Fruit fly (Drosophila melanogaster) whole organism, embryonic: ENCODE data around the gene Cep290.

Source experiments
- Aef1 ChIP-seq: fragments of 200-800 bp; sonication (Bioruptor generic); IDR thresholded peaks from 3 replicates; pipeline ENCODE4 v1.3.6; 2022; ENCODE audit warnings: missing biosample characterization, missing genetic modification characterization
- CG10147 ChIP-seq: fragments of 200-800 bp; sonication (Bioruptor generic); optimal IDR thresholded peaks from 2 replicates; lab custom pipeline; 2019; ENCODE audit warnings: missing biosample characterization, mild to moderate bottlenecking, missing genetic modification characterization, moderate library complexity
- CG1024 ChIP-seq: fragments of 200-800 bp; sonication (Bioruptor generic); IDR thresholded peaks from 2 replicates; pipeline ENCODE4 v1.3.6; 2022; ENCODE audit warnings: missing biosample characterization, missing genetic modification characterization
- CG11085 ChIP-seq: fragments of 200-800 bp; sonication (Bioruptor generic); IDR thresholded peaks from 2 replicates; pipeline ENCODE4 v1.3.6; 2022; ENCODE audit warnings: missing biosample characterization, missing genetic modification characterization
- CG11398 ChIP-seq: fragments of 200-800 bp; sonication (Bioruptor generic); optimal IDR thresholded peaks from 2 replicates; lab custom pipeline; 2016; ENCODE audit warnings: missing biosample characterization, missing genetic modification characterization
- CG11695 ChIP-seq: fragments of 200-800 bp; sonication (Bioruptor generic); IDR thresholded peaks from 3 replicates; pipeline ENCODE4 v1.3.6; 2022; ENCODE audit warnings: missing biosample characterization, missing genetic modification characterization
- CG11696 ChIP-seq: fragments of 200-800 bp; sonication (Bioruptor generic); IDR thresholded peaks from 2 replicates; pipeline ENCODE4 v1.3.6; 2022; ENCODE audit warnings: missing biosample characterization, missing genetic modification characterization
- CG12155 ChIP-seq: fragments of 200-800 bp; sonication (Bioruptor generic); optimal IDR thresholded peaks from 3 replicates; lab custom pipeline; 2016; ENCODE audit warnings: missing biosample characterization, missing genetic modification characterization
- CG12391 ChIP-seq: fragments of 200-800 bp; sonication (Bioruptor generic); optimal IDR thresholded peaks from 3 replicates; lab custom pipeline; 2018; ENCODE audit warnings: missing biosample characterization, mild to moderate bottlenecking, missing genetic modification characterization, moderate library complexity
- CG12744 ChIP-seq: fragments of 200-800 bp; sonication (Bioruptor generic); optimal IDR thresholded peaks from 2 replicates; lab custom pipeline; 2016; ENCODE audit warnings: missing biosample characterization, missing genetic modification characterization
- CG13123 ChIP-seq: fragments of 200-800 bp; sonication (Bioruptor generic); optimal IDR thresholded peaks from 2 replicates; lab custom pipeline; 2016; ENCODE audit warnings: missing biosample characterization, missing genetic modification characterization
- CG13296 ChIP-seq: fragments of 200-800 bp; sonication (Bioruptor generic); optimal IDR thresholded peaks from 3 replicates; lab custom pipeline; 2018; ENCODE audit warnings: missing biosample characterization, mild to moderate bottlenecking, missing genetic modification characterization
- CG14050 ChIP-seq: fragments of 200-800 bp; sonication (Bioruptor generic); IDR thresholded peaks from 3 replicates; pipeline ENCODE4 v1.3.6; 2022; ENCODE audit warnings: missing biosample characterization, missing genetic modification characterization
- CG14710 ChIP-seq: fragments of 200-800 bp; sonication (Bioruptor generic); optimal IDR thresholded peaks from 3 replicates; lab custom pipeline; 2019; ENCODE audit warnings: missing biosample characterization, mild to moderate bottlenecking, missing genetic modification characterization, moderate library complexity
- CG17912 ChIP-seq: fragments of 200-800 bp; sonication (Bioruptor generic); optimal IDR thresholded peaks from 2 replicates; lab custom pipeline; 2018; ENCODE audit warnings: missing biosample characterization, mild to moderate bottlenecking, missing genetic modification characterization
- CG18476 ChIP-seq: fragments of 200-800 bp; sonication (Bioruptor generic); optimal IDR thresholded peaks from 2 replicates; lab custom pipeline; 2016; ENCODE audit warnings: missing biosample characterization, mild to moderate bottlenecking, missing genetic modification characterization
- CG2199 ChIP-seq: fragments of 200-800 bp; sonication (Bioruptor generic); IDR thresholded peaks from 3 replicates; pipeline ENCODE4 v1.3.6; 2022; ENCODE audit warnings: missing biosample characterization, missing genetic modification characterization
- CG31365 ChIP-seq: fragments of 200-800 bp; sonication (Bioruptor generic); optimal IDR thresholded peaks from 2 replicates; lab custom pipeline; 2018; ENCODE audit warnings: missing biosample characterization, mild to moderate bottlenecking, missing genetic modification characterization
- CG34224 ChIP-seq: fragments of 200-800 bp; sonication (Bioruptor generic); IDR thresholded peaks from 3 replicates; pipeline ENCODE4 v1.3.6; 2022; ENCODE audit warnings: missing biosample characterization, missing genetic modification characterization; ENCODE audit not compliant: partially characterized antibody
- CG3726 ChIP-seq: fragments of 200-800 bp; sonication (Bioruptor generic); IDR thresholded peaks from 3 replicates; pipeline ENCODE4, ENCODE4 v1.3.6; 2022; ENCODE audit warnings: missing biosample characterization, missing genetic modification characterization
- CG7745 ChIP-seq: fragments of 200-800 bp; sonication (Bioruptor generic); optimal IDR thresholded peaks from 2 replicates; lab custom pipeline; 2018; ENCODE audit warnings: missing biosample characterization, mild to moderate bottlenecking, missing genetic modification characterization, moderate library complexity
- CG8388 ChIP-seq: fragments of 200-800 bp; sonication (Bioruptor generic); optimal IDR thresholded peaks from 2 replicates; lab custom pipeline; 2019; ENCODE audit warnings: missing biosample characterization, mild to moderate bottlenecking, missing genetic modification characterization, moderate library complexity
- CG8944 ChIP-seq: fragments of 200-800 bp; sonication (Bioruptor generic); optimal IDR thresholded peaks from 3 replicates; lab custom pipeline; 2016; ENCODE audit warnings: missing biosample characterization, missing genetic modification characterization
- CHES-1-like ChIP-seq: fragments of 200-800 bp; sonication (Bioruptor generic); optimal IDR thresholded peaks from 2 replicates; lab custom pipeline; 2016; ENCODE audit warnings: missing biosample characterization, missing genetic modification characterization
- Chrac-16 ChIP-seq: fragments of 200-800 bp; sonication (Bioruptor generic); optimal IDR thresholded peaks from 3 replicates; lab custom pipeline; 2016; ENCODE audit warnings: missing biosample characterization, missing genetic modification characterization
- D19A ChIP-seq: fragments of 200-800 bp; optimal IDR thresholded peaks from 3 replicates; lab custom pipeline; 2019; ENCODE audit warnings: missing biosample characterization, mild to moderate bottlenecking, missing genetic modification characterization, moderate library complexity
- Dref ChIP-seq: fragments of 200-800 bp; sonication (Bioruptor generic); IDR thresholded peaks from 2 replicates; pipeline ENCODE4 v1.3.6; 2022; ENCODE audit warnings: missing biosample characterization, missing genetic modification characterization
- Gsc ChIP-seq: fragments of 200-800 bp; sonication (Bioruptor generic); IDR thresholded peaks from 2 replicates; pipeline ENCODE4 v1.3.6; 2022; ENCODE audit warnings: missing biosample characterization, missing genetic modification characterization
- H2.0 ChIP-seq: fragments of 200-800 bp; sonication (Bioruptor generic); IDR thresholded peaks from 2 replicates; pipeline ENCODE4 v1.3.6; 2022; ENCODE audit warnings: missing biosample characterization, missing genetic modification characterization
- HLH54F ChIP-seq: fragments of 200-800 bp; sonication (Bioruptor generic); optimal IDR thresholded peaks from 3 replicates; lab custom pipeline; 2016; ENCODE audit warnings: missing biosample characterization, missing genetic modification characterization
- Hand ChIP-seq: fragments of 200-800 bp; sonication (Bioruptor generic); optimal IDR thresholded peaks from 2 replicates; lab custom pipeline; 2017; ENCODE audit warnings: mild to moderate bottlenecking, missing biosample characterization, missing genetic modification reagents, missing genetic modification characterization
- Hmx ChIP-seq: fragments of 200-800 bp; sonication (Bioruptor generic); optimal IDR thresholded peaks from 2 replicates; lab custom pipeline; 2016; ENCODE audit warnings: missing biosample characterization, missing genetic modification characterization
- Neu2 ChIP-seq: fragments of 200-800 bp; sonication (Bioruptor generic); optimal IDR thresholded peaks from 3 replicates; lab custom pipeline; 2016; ENCODE audit warnings: missing biosample characterization, missing genetic modification characterization, borderline replicate concordance
- NfI ChIP-seq: fragments of 200-800 bp; sonication (Bioruptor generic); optimal IDR thresholded peaks from 3 replicates; lab custom pipeline; 2018; ENCODE audit warnings: missing biosample characterization, mild to moderate bottlenecking, missing genetic modification characterization, moderate library complexity
- Ptx1 ChIP-seq: fragments of 200-800 bp; sonication (Bioruptor generic); IDR thresholded peaks from 2 replicates; pipeline ENCODE4 v1.3.6; 2022; ENCODE audit warnings: missing biosample characterization, missing genetic modification characterization
- Ssrp ChIP-seq: fragments of 200-800 bp; sonication (Bioruptor generic); optimal IDR thresholded peaks from 2 replicates; lab custom pipeline; 2018; ENCODE audit warnings: missing biosample characterization, mild to moderate bottlenecking, missing genetic modification characterization, moderate library complexity
- bowl ChIP-seq: fragments of 200-800 bp; sonication (Bioruptor generic); IDR thresholded peaks from 2 replicates; pipeline ENCODE4 v1.3.6; 2022; ENCODE audit warnings: missing biosample characterization, missing genetic modification characterization
- cato ChIP-seq: fragments of 200-800 bp; sonication (Bioruptor generic); optimal IDR thresholded peaks from 2 replicates; lab custom pipeline; 2016; ENCODE audit warnings: missing biosample characterization, missing genetic modification characterization, borderline replicate concordance
- crc ChIP-seq: fragments of 200-800 bp; sonication (Bioruptor generic); optimal IDR thresholded peaks from 2 replicates; lab custom pipeline; 2016; ENCODE audit warnings: missing biosample characterization, missing genetic modification characterization
- gfzf ChIP-seq: fragments of 200-800 bp; sonication (Bioruptor generic); optimal IDR thresholded peaks from 2 replicates; lab custom pipeline; 2016; ENCODE audit warnings: missing biosample characterization, mild to moderate bottlenecking, missing genetic modification characterization, moderate library complexity
- gro ChIP-seq: fragments of 200-800 bp; sonication (Bioruptor generic); optimal IDR thresholded peaks from 2 replicates; lab custom pipeline; 2016; ENCODE audit warnings: missing biosample characterization, missing genetic modification characterization
- gsb-n ChIP-seq: fragments of 200-800 bp; sonication (Bioruptor generic); optimal IDR thresholded peaks from 3 replicates; lab custom pipeline; 2018; ENCODE audit warnings: missing biosample characterization, mild to moderate bottlenecking, missing genetic modification characterization
- jing ChIP-seq: fragments of 200-800 bp; sonication (Bioruptor generic); optimal IDR thresholded peaks from 2 replicates; lab custom pipeline; 2018; ENCODE audit warnings: missing biosample characterization, mild to moderate bottlenecking, missing genetic modification characterization
- pros ChIP-seq: fragments of 200-800 bp; sonication (Bioruptor generic); optimal IDR thresholded peaks from 3 replicates; lab custom pipeline; 2019; ENCODE audit warnings: missing biosample characterization, mild to moderate bottlenecking, missing genetic modification characterization, moderate library complexity
- repo ChIP-seq: fragments of 200-800 bp; sonication (Bioruptor generic); optimal IDR thresholded peaks from 2 replicates; lab custom pipeline; 2016; ENCODE audit warnings: missing biosample characterization, missing genetic modification characterization
- sima ChIP-seq: fragments of 200-800 bp; sonication (Bioruptor generic); optimal IDR thresholded peaks from 2 replicates; lab custom pipeline; 2016; ENCODE audit warnings: missing biosample characterization, missing genetic modification characterization
- slp2 ChIP-seq: fragments of 200-800 bp; sonication (Bioruptor generic); optimal IDR thresholded peaks from 2 replicates; lab custom pipeline; 2016; ENCODE audit warnings: missing biosample characterization, missing genetic modification characterization
- stc ChIP-seq: fragments of 200-800 bp; sonication (Bioruptor generic); IDR thresholded peaks from 2 replicates; pipeline ENCODE4 v1.3.6; 2022; ENCODE audit warnings: missing biosample characterization, missing genetic modification characterization
- tap ChIP-seq: fragments of 200-800 bp; optimal IDR thresholded peaks from 3 replicates; lab custom pipeline; 2019; ENCODE audit warnings: missing biosample characterization, mild to moderate bottlenecking, missing genetic modification characterization, moderate library complexity
- tgo ChIP-seq: fragments of 200-800 bp; sonication (Bioruptor generic); IDR thresholded peaks from 3 replicates; pipeline ENCODE4 v1.3.6; 2022; ENCODE audit warnings: missing biosample characterization, missing genetic modification characterization
- vnd ChIP-seq: fragments of 200-800 bp; sonication (Bioruptor generic); IDR thresholded peaks from 3 replicates; pipeline ENCODE4 v1.3.6; 2022; ENCODE audit warnings: missing biosample characterization, missing genetic modification characterization; ENCODE audit not compliant: partially characterized antibody

The Cep290 gene

DNA sequence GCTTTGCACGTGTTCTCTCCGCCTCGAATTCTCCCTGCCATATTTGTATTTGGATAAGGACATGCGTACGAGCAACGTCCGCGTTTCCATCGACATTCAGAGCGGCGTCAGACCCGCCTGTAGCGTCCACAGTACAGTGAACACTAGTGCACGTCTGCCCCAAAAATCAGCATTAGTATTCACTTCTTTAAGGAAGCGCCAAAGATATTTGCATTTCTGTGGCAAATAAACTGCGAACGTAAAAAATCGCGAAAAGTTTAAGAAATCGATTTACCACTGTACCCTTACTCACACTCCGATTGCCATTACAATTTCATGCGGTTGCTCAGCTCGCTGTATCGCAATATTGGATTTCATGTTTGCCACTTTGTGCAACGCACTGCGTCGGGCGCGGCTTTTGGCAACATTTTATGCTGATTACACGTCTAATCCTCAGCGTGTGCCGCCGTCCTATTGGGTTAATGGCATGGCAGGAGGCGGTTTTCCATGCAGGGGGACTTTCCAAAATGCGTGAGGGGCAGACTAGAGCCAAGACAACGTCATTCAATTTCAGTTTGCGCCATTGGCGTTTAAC, 40.9 kb upstream of the Cep290 start (continued):
- TF ChIP-seq crc (GFP tag; lab: Kevin White, UChicago) (peak; percentile 75), gfzf (GFP tag; lab: Kevin White, UChicago) (no peak), Gsc (peak; percentile 77), CHES-1-like (GFP tag; lab: Kevin White, UChicago) (peak; percentile 85), CG8944 (GFP tag; lab: Kevin White, UChicago) (peak; percentile 89), CG31365 (tag; lab: Kevin White, UChicago) (peak; percentile 68), CG8388 (GFP tag; lab: Kevin White, UChicago) (peak; percentile 87), pros (GFP tag; lab: Kevin White, UChicago) (peak; percentile 28), CG2199 (peak; percentile 94), stc (peak; percentile 90), slp2 (peak; percentile 87), Ptx1 (GFP tag; lab: Robert Waterston, UW) (peak; percentile 92), vnd (GFP tag; lab: Robert Waterston, UW) (no peak), Aef1 (GFP tag; lab: Robert Waterston, UW) (peak; percentile 90), HLH54F (GFP tag; lab: Kevin White, UChicago) (peak; percentile 84), repo (GFP tag; lab: Kevin White, UChicago) (peak; percentile 87), CG7745 (tag; lab: Kevin White, UChicago) (no peak), CG11696 (GFP tag; lab: Robert Waterston, UW) (peak; percentile 78), CG14050 (GFP tag; lab: Robert Waterston, UW) (peak; percentile 86), Ssrp (peak; percentile 79), CG10147 (GFP tag; lab: Kevin White, UChicago) (peak; percentile 80), Dref (GFP tag; lab: Robert Waterston, UW) (peak; percentile 30; the same call in 1 of the 2 replicates), CG3726 (peak; percentile 85), Chrac-16 (GFP tag; lab: Kevin White, UChicago) (peak; percentile 84), tgo (GFP tag; lab: Robert Waterston, UW) (peak; percentile 90), CG18476 (GFP tag; lab: Kevin White, UChicago) (peak; percentile 63), CG11695 (GFP tag; lab: Robert Waterston, UW) (peak; percentile 92), Neu2 (no peak), Hand (peak; percentile 83), cato (peak; percentile 70), CG17912 (GFP tag; lab: Kevin White, UChicago) (peak; percentile 77), NfI (GFP tag; lab: Kevin White, UChicago) (peak; percentile 90), D19A (tag; lab: Kevin White, UChicago) (peak; percentile 73), CG13123 (GFP tag; lab: Kevin White, UChicago) (peak; percentile 77), CG12744 (GFP tag; lab: Kevin White, UChicago) (peak; percentile 75), Hmx (GFP tag; lab: Kevin White, UChicago) (peak; percentile 51), CG11398 (GFP tag; lab: Kevin White, UChicago) (peak; percentile 86), CG12391 (tag; lab: Kevin White, UChicago) (peak; percentile 86), CG1024 (GFP tag; lab: Robert Waterston, UW) (peak; percentile 88), CG14710 (tag; lab: Kevin White, UChicago) (peak; percentile 55), gro (GFP tag; lab: Kevin White, UChicago) (peak; percentile 93), sima (GFP tag; lab: Kevin White, UChicago) (peak; percentile 52), CG12155 (GFP tag; lab: Kevin White, UChicago) (peak; percentile 76), jing (GFP tag; lab: Kevin White, UChicago) (peak; percentile 88), bowl (GFP tag; lab: Robert Waterston, UW) (peak; percentile 74), CG13296 (peak; percentile 81), gsb-n (peak; percentile 86), CG11085 (peak; percentile 76), CG34224 (GFP tag; lab: Robert Waterston, UW) (no peak), tap (peak; percentile 71), H2.0 (GFP tag; lab: Robert Waterston, UW) (peak; percentile 93)
